Worm (Caenorhabditis elegans) whole organism, young adult: Measurements from ENCODE around the gene txt-9.

Experiments used
- B0261.1 ChIP-seq: sonication (generic microtip); optimal IDR thresholded peaks from 2 replicates; lab custom pipeline; 2016; ENCODE audit warnings: mild to moderate bottlenecking, missing genetic modification characterization, moderate library complexity, missing compliant biosample characterization
- B0336.3 ChIP-seq: fragments of 200-800 bp; sonication (Bioruptor generic); IDR thresholded peaks from 2 replicates; pipeline ENCODE4 v1.3.6; 2022; ENCODE audit warnings: missing genetic modification characterization, missing compliant biosample characterization
- F52B5.7 ChIP-seq: sonication (generic microtip); optimal IDR thresholded peaks from 2 replicates; lab custom pipeline; 2016; ENCODE audit warnings: mild to moderate bottlenecking, missing genetic modification characterization, missing compliant biosample characterization
- ama-1 ChIP-seq, 3 experiments: fragments of 150-350 bp in 1 of 3; sonication (generic microtip) in 2 of 3; optimal IDR thresholded peaks; 2 replicates each; lab custom pipeline; 2014 to 2018; ENCODE audit warnings: missing biosample characterization in 2 of 3, missing genetic modification characterization in 2 of 3, missing genetic modification reagents in 2 of 3
- ceh-91 ChIP-seq: fragments of 200-800 bp; sonication (Bioruptor generic); IDR thresholded peaks from 2 replicates; pipeline ENCODE4 v1.3.6; 2022; ENCODE audit warnings: missing genetic modification reagents, missing genetic modification characterization, missing compliant biosample characterization
- lin-35 ChIP-seq, 3 experiments: fragments of 150-350 bp in 2 of 3; sonication (generic microtip) in 1 of 3; optimal IDR thresholded peaks; 2 replicates each; lab custom pipeline; 2014 to 2018; ENCODE audit warnings: missing biosample characterization in 3 of 3, missing genetic modification characterization in 3 of 3, missing genetic modification reagents in 3 of 3
- mel-28 ChIP-seq: sonication (generic microtip); optimal IDR thresholded peaks from 2 replicates; lab custom pipeline; 2016; ENCODE audit warnings: borderline replicate concordance, mild to moderate bottlenecking, missing genetic modification characterization, missing compliant biosample characterization
- nhr-179 ChIP-seq: sonication (generic microtip); optimal IDR thresholded peaks from 2 replicates; lab custom pipeline; 2016; ENCODE audit warnings: mild to moderate bottlenecking, missing genetic modification characterization, missing compliant biosample characterization
- sdz-38 ChIP-seq: sonication (generic microtip); optimal IDR thresholded peaks from 2 replicates; lab custom pipeline; 2016; ENCODE audit warnings: missing genotype, missing genetic modification characterization, missing compliant biosample characterization
- sea-2 ChIP-seq: fragments of 200-800 bp; sonication (Bioruptor generic); IDR thresholded peaks from 2 replicates; pipeline ENCODE4 v1.3.6; 2022; ENCODE audit warnings: missing genetic modification characterization, missing compliant biosample characterization
- snpc-4 ChIP-seq, 5 experiments: fragments of 150-350 bp in 1 of 5; sonication (generic microtip) in 4 of 5; optimal IDR thresholded peaks; 2 replicates each; lab custom pipeline; 2014 to 2018; ENCODE audit warnings: missing genetic modification characterization in 5 of 5, missing biosample characterization in 3 of 5, antibody characterized with exemption in 2 of 5, mild to moderate bottlenecking in 2 of 5, missing compliant biosample characterization in 2 of 5, missing genotype in 2 of 5, moderate library complexity in 2 of 5, missing genetic modification reagents in 1 of 5
- unc-130 ChIP-seq: sonication (generic microtip); optimal IDR thresholded peaks from 2 replicates; lab custom pipeline; 2016; ENCODE audit warnings: missing genetic modification reagents, missing genetic modification characterization, missing compliant biosample characterization
- ztf-18 ChIP-seq: sonication (generic microtip); optimal IDR thresholded peaks from 2 replicates; lab custom pipeline; 2016; ENCODE audit warnings: missing genotype, mild to moderate bottlenecking, missing genetic modification characterization, missing compliant biosample characterization

DNA sequence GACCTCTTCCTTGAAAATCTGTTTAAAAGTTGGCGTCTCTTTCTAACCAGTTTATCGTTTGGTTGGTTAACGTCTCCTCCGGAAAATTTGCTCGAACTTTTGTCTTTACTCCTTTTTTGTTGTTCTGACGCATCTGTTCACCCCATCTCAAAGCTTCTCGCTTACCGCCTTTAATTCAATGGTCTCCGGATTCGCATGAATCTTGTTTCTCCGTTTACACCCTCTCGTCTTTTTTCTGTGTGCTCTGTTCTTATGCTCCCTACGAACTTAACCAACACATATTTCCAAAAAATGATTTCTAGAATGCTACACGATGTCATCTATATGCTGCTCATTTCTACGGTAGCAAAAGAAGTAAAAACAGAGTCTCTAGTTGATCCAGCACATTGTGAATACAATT lies 44.5 kb downstream of the txt-9 start, which contains the start of gene lgc-56:
- no peak for TF ChIP-seq B0336.3
- no peak for TF ChIP-seq ama-1 (optimal IDR thresholded peaks at IDR 0.05; lab: Kevin White, UChicago)
- no peak for TF ChIP-seq ama-1 (GFP tag; optimal IDR thresholded peaks at IDR 0.05; lab: Kevin White, UChicago)
- no peak for TF ChIP-seq nhr-179 (tag; lab: Kevin White, UChicago)
- TF ChIP-seq snpc-4 (GFP tag; optimal IDR thresholded peaks at IDR 0.05; lab: Kevin White, UChicago) = no peak
- no peak for TF ChIP-seq snpc-4 (tag; optimal IDR thresholded peaks at IDR 0.05; lab: Kevin White, UChicago)
- TF ChIP-seq B0261.1 (tag; lab: Kevin White, UChicago) = no peak
- no peak for TF ChIP-seq sea-2 (GFP tag; lab: Robert Waterston, UW)
- TF ChIP-seq sdz-38 (tag; lab: Kevin White, UChicago) = no peak
- no peak for TF ChIP-seq F52B5.7 (tag; lab: Kevin White, UChicago)
- TF ChIP-seq lin-35 (GFP tag; optimal IDR thresholded peaks at IDR 0.05; lab: Kevin White, UChicago) = no peak
- TF ChIP-seq ceh-91 (GFP tag; lab: Robert Waterston, UW) = no peak
- no peak for TF ChIP-seq ztf-18 (tag; lab: Kevin White, UChicago)
- TF ChIP-seq mel-28 (tag; lab: Kevin White, UChicago) = no peak
- no peak for TF ChIP-seq unc-130 (GFP tag; lab: Kevin White, UChicago)
